Worm (Caenorhabditis elegans) whole organism, mixed stage, embryonic: Measurements from ENCODE around the gene T03E6.9.

Experiments used
- M03D4.4 ChIP-seq: sonication (generic microtip); optimal IDR thresholded peaks from 2 replicates; lab custom pipeline; 2017; ENCODE audit warnings: mild to moderate bottlenecking, missing genetic modification characterization, missing compliant biosample characterization
- bed-3 ChIP-seq: fragments of 200-800 bp; sonication (Bioruptor generic); optimal IDR thresholded peaks from 3 replicates; lab custom pipeline; 2018; ENCODE audit warnings: mild to moderate bottlenecking, missing genetic modification characterization, moderate library complexity, missing compliant biosample characterization
- blmp-1 ChIP-seq: fragments of 150-350 bp; optimal IDR thresholded peaks from 2 replicates; lab custom pipeline; 2014; ENCODE audit warnings: missing biosample characterization, missing genetic modification characterization
- ceh-39 ChIP-seq: fragments of 150-350 bp; optimal IDR thresholded peaks from 2 replicates; lab custom pipeline; 2014; ENCODE audit warnings: missing biosample characterization, missing genetic modification characterization
- ceh-43 ChIP-seq: fragments of 200-800 bp; sonication (Bioruptor generic); optimal IDR thresholded peaks from 2 replicates; lab custom pipeline; 2018; ENCODE audit warnings: mild to moderate bottlenecking, missing genetic modification characterization, moderate library complexity, missing compliant biosample characterization
- ceh-83 ChIP-seq: fragments of 200-800 bp; sonication (Bioruptor generic); optimal IDR thresholded peaks from 2 replicates; lab custom pipeline; 2018; ENCODE audit warnings: mild to moderate bottlenecking, missing genetic modification characterization, missing compliant biosample characterization
- ces-1 ChIP-seq: fragments of 150-350 bp; optimal IDR thresholded peaks from 2 replicates; lab custom pipeline; 2014; ENCODE audit warnings: missing biosample characterization, missing genetic modification reagents, missing genetic modification characterization
- cnd-1 ChIP-seq: fragments of 200-800 bp; sonication (Bioruptor generic); optimal IDR thresholded peaks from 2 replicates; lab custom pipeline; 2018; ENCODE audit warnings: mild to moderate bottlenecking, missing genetic modification characterization, missing compliant biosample characterization
- drap-1 ChIP-seq: fragments of 200-800 bp; sonication (Bioruptor generic); optimal IDR thresholded peaks from 3 replicates; lab custom pipeline; 2018; ENCODE audit warnings: mild to moderate bottlenecking, missing genetic modification characterization, missing compliant biosample characterization
- elt-1 ChIP-seq: sonication (generic microtip); optimal IDR thresholded peaks from 2 replicates; lab custom pipeline; 2017; ENCODE audit warnings: missing genetic modification characterization, mild to moderate bottlenecking, missing compliant biosample characterization, antibody characterized with exemption, moderate library complexity, borderline replicate concordance; ENCODE audit not compliant: insufficient read depth
- elt-3 ChIP-seq: fragments of 150-350 bp; optimal IDR thresholded peaks from 2 replicates; lab custom pipeline; 2014; ENCODE audit warnings: missing biosample characterization, missing genetic modification characterization
- flh-1 ChIP-seq: fragments of 200-800 bp; sonication (Bioruptor generic); optimal IDR thresholded peaks from 2 replicates; lab custom pipeline; 2018; ENCODE audit warnings: mild to moderate bottlenecking, missing genetic modification characterization, moderate library complexity, missing compliant biosample characterization
- ham-2 ChIP-seq: fragments of 200-800 bp; sonication (Bioruptor generic); optimal IDR thresholded peaks from 2 replicates; lab custom pipeline; 2018; ENCODE audit warnings: mild to moderate bottlenecking, missing genetic modification characterization, missing compliant biosample characterization
- hlh-1 ChIP-seq: fragments of 150-350 bp; optimal IDR thresholded peaks from 2 replicates; lab custom pipeline; 2014; ENCODE audit warnings: missing biosample characterization, missing genetic modification reagents, missing genetic modification characterization
- lin-13 ChIP-seq: fragments of 150-350 bp; optimal IDR thresholded peaks from 2 replicates; lab custom pipeline; 2014; ENCODE audit warnings: missing biosample characterization, missing genetic modification characterization
- lin-32 ChIP-seq: fragments of 200-800 bp; sonication (Bioruptor generic); optimal IDR thresholded peaks from 2 replicates; lab custom pipeline; 2018; ENCODE audit warnings: mild to moderate bottlenecking, missing genetic modification characterization, missing compliant biosample characterization
- lsy-2 ChIP-seq: fragments of 150-350 bp; optimal IDR thresholded peaks from 2 replicates; lab custom pipeline; 2014; ENCODE audit warnings: missing biosample characterization, missing genetic modification characterization
- mab-5 ChIP-seq: fragments of 150-350 bp; optimal IDR thresholded peaks from 2 replicates; lab custom pipeline; 2014; ENCODE audit warnings: missing biosample characterization, missing genetic modification characterization
- mep-1 ChIP-seq: fragments of 150-350 bp; optimal IDR thresholded peaks from 2 replicates; lab custom pipeline; 2017; ENCODE audit warnings: missing biosample characterization, missing genetic modification reagents, missing genetic modification characterization, inconsistent platforms
- mls-2 ChIP-seq: sonication (generic microtip); optimal IDR thresholded peaks from 2 replicates; lab custom pipeline; 2016; ENCODE audit warnings: mild to moderate bottlenecking, missing genetic modification characterization, moderate library complexity, missing compliant biosample characterization
- nhr-12 ChIP-seq: fragments of 150-350 bp; optimal IDR thresholded peaks from 2 replicates; lab custom pipeline; 2014; ENCODE audit warnings: missing biosample characterization, missing genetic modification characterization
- nhr-2 ChIP-seq: fragments of 150-350 bp; optimal IDR thresholded peaks from 2 replicates; lab custom pipeline; 2014; ENCODE audit warnings: missing biosample characterization, missing genetic modification characterization
- nhr-237 ChIP-seq: fragments of 150-350 bp; optimal IDR thresholded peaks from 2 replicates; lab custom pipeline; 2014; ENCODE audit warnings: missing biosample characterization, missing genetic modification characterization
- nhr-28 ChIP-seq: fragments of 150-350 bp; optimal IDR thresholded peaks from 2 replicates; lab custom pipeline; 2014; ENCODE audit warnings: missing biosample characterization, missing genetic modification characterization
- nhr-76 ChIP-seq: sonication (generic microtip); optimal IDR thresholded peaks from 2 replicates; lab custom pipeline; 2017; ENCODE audit warnings: missing biosample characterization, missing genetic modification characterization
- pha-4 ChIP-seq: fragments of 150-350 bp; optimal IDR thresholded peaks from 2 replicates; lab custom pipeline; 2018; ENCODE audit warnings: missing biosample characterization, missing genetic modification reagents, missing genetic modification characterization
- sem-2 ChIP-seq: fragments of 200-800 bp; sonication (Bioruptor generic); optimal IDR thresholded peaks from 2 replicates; lab custom pipeline; 2018; ENCODE audit warnings: mild to moderate bottlenecking, missing genetic modification characterization, missing compliant biosample characterization
- snpc-4 ChIP-seq: fragments of 150-350 bp; optimal IDR thresholded peaks from 2 replicates; lab custom pipeline; 2014; ENCODE audit warnings: missing biosample characterization, missing genetic modification characterization
- sptf-1 ChIP-seq: sonication (generic microtip); optimal IDR thresholded peaks from 2 replicates; lab custom pipeline; 2017; ENCODE audit warnings: mild to moderate bottlenecking, missing genetic modification characterization, moderate library complexity, missing compliant biosample characterization
- tbx-8 ChIP-seq: fragments of 200-800 bp; sonication (Bioruptor generic); optimal IDR thresholded peaks from 2 replicates; lab custom pipeline; 2018; ENCODE audit warnings: mild to moderate bottlenecking, missing genetic modification characterization, moderate library complexity, missing compliant biosample characterization
- unc-120 ChIP-seq: sonication (generic microtip); optimal IDR thresholded peaks from 2 replicates; lab custom pipeline; 2017; ENCODE audit warnings: missing genetic modification characterization, missing compliant biosample characterization; ENCODE audit not compliant: poor library complexity, severe bottlenecking
- unc-39 ChIP-seq: fragments of 150-350 bp; optimal IDR thresholded peaks from 2 replicates; lab custom pipeline; 2014; ENCODE audit warnings: missing biosample characterization, missing genetic modification characterization
- unc-62 ChIP-seq: fragments of 150-350 bp; optimal IDR thresholded peaks from 2 replicates; lab custom pipeline; 2014; ENCODE audit warnings: missing biosample characterization, missing genetic modification reagents, missing genetic modification characterization
- zip-8 ChIP-seq: fragments of 150-350 bp; optimal IDR thresholded peaks from 2 replicates; lab custom pipeline; 2014; ENCODE audit warnings: missing biosample characterization, missing genetic modification characterization
- ztf-11 ChIP-seq: fragments of 150-350 bp; optimal IDR thresholded peaks from 2 replicates; lab custom pipeline; 2014; ENCODE audit warnings: missing biosample characterization, missing genetic modification characterization

T03E6.9 gene

DNA sequence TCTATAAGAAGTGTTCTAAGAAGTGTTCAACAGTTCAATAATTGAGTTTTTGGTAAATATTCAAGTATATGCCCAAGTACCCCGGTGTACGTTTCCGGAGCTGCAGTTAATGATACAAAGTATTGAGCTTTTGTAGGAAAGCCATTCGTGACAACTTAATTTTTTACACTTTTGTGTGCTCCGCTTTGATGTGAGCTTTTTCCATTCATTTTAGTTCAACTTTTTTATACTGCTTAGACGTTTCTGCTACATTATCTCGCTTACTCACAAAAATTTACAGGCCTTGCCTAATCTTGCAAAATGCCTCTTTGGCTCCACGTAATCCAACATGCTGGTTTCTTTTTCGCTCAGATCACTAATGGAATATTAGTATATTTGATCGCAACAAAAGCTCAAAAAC is 24.6 kb downstream of the T03E6.9 start, which contains the start of gene str-151:
Gene str-151 (plus strand): TSS at position 301 of the 400 bp plus-strand sequence.
- no peak for TF ChIP-seq ztf-11 (tag; lab: Kevin White, UChicago)
- no peak for TF ChIP-seq ces-1

ce11 chrV:16573168-16573567 is 27.4 kb downstream of the T03E6.9 start, which contains the start of gene str-149:
Gene str-149 (plus strand): TSS chrV:16573468.
- TF ChIP-seq tbx-8 (GFP tag; lab: Kevin White, UChicago) (no peak), ceh-83 (GFP tag; lab: Kevin White, UChicago) (no peak), ham-2 (no peak), ztf-11 (tag; lab: Kevin White, UChicago) (no peak), cnd-1 (tag; lab: Kevin White, UChicago) (no peak), mls-2 (no peak)

DNA sequence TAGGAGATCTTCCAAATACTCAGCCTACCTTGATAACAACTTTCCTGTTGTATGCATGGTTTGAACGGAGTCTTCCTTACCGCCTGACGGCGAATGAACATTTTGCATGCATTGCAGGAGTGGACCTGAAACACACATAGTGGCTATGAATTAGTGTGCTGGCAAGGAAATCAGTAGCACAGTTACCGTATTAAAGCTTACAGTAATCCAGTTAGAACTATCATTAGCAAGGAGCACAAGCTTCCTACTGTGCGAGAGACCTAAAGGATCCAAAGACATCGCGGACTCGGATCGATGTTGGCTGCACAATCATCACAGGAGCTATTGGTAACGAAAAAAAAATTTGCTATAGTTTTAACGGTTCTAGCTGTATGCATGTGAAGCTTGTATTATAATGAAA is 29.8 kb downstream of the T03E6.9 start, which contains the start of gene nhr-233:
Gene nhr-233 (minus strand): TSS at position 101 of the 400 bp plus-strand sequence.
- TF ChIP-seq nhr-12 (tag; lab: Kevin White, UChicago), result no peak
- TF ChIP-seq tbx-8 (GFP tag; lab: Kevin White, UChicago), result no peak
- no peak for TF ChIP-seq nhr-76 (tag; lab: Kevin White, UChicago)
- no peak for TF ChIP-seq hlh-1 (tag; lab: Kevin White, UChicago)
- TF ChIP-seq zip-8 (tag; lab: Kevin White, UChicago), result no peak
- no peak for TF ChIP-seq ceh-39
- no peak for TF ChIP-seq sem-2 (GFP tag; lab: Kevin White, UChicago)

ce11 chrV:16568056-16568455 is 32.5 kb downstream of the T03E6.9 start:
- TF ChIP-seq nhr-76 (tag; lab: Kevin White, UChicago) (no peak), zip-8 (tag; lab: Kevin White, UChicago) (no peak), sem-2 (GFP tag; lab: Kevin White, UChicago) (no peak)

DNA sequence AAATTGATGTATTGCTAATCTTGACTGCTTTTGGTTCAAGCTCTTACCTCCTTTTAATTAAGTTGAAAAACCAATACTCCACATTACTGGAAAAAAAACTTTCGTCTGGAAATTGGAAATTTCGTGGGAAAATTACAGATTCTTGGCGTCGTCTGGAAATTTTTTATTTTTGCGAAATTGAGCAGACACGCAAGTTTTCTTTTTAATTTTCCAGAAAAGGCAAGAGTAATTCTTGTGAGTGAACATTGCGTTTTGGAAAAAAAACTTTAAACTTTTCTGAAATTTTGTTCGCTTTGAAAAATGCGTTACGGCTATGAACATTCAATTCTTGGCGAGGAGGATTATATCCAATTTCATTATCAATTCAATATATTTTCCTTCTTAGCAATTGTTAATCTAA is 34.9 kb downstream of the T03E6.9 start, which contains the start of gene sru-45:
Gene sru-45 (plus strand): TSS at position 301 of the 400 bp plus-strand sequence.
- TF ChIP-seq cnd-1 (tag; lab: Kevin White, UChicago) (no peak), nhr-76 (tag; lab: Kevin White, UChicago) (no peak), ztf-11 (tag; lab: Kevin White, UChicago) (no peak), mep-1 (tag; lab: Kevin White, UChicago) (no peak), ceh-43 (GFP tag; lab: Kevin White, UChicago) (no peak), tbx-8 (GFP tag; lab: Kevin White, UChicago) (no peak)

ce11 chrV:16552929-16553328 is 47.6 kb downstream of the T03E6.9 start, which contains the start of gene Y32B12B.4:
Gene Y32B12B.4 (plus strand): TSS chrV:16553327.
- TF ChIP-seq unc-62 (GFP tag; lab: Kevin White, UChicago), result no peak
- TF ChIP-seq lsy-2 (tag; lab: Kevin White, UChicago), result no peak
- TF ChIP-seq ces-1, result no peak
- TF ChIP-seq ztf-11 (tag; lab: Kevin White, UChicago), result no peak
- peak; percentile 29 for TF ChIP-seq bed-3 (GFP tag; lab: Kevin White, UChicago)
- TF ChIP-seq nhr-76 (tag; lab: Kevin White, UChicago), result no peak
- no peak for TF ChIP-seq mab-5 (tag; lab: Kevin White, UChicago)
- TF ChIP-seq nhr-237 (tag; lab: Kevin White, UChicago), result no peak
- peak; percentile 4 for TF ChIP-seq M03D4.4
- TF ChIP-seq sem-2 (GFP tag; lab: Kevin White, UChicago), result peak; percentile 5
- TF ChIP-seq sptf-1, result peak; percentile 67
- TF ChIP-seq lin-32, result peak; percentile 64
- no peak for TF ChIP-seq ham-2
- no peak for TF ChIP-seq nhr-12 (tag; lab: Kevin White, UChicago)
- TF ChIP-seq ceh-43 (GFP tag; lab: Kevin White, UChicago), result no peak
- no peak for TF ChIP-seq tbx-8 (GFP tag; lab: Kevin White, UChicago)
- TF ChIP-seq nhr-2 (tag; lab: Kevin White, UChicago), result no peak
- TF ChIP-seq ceh-83 (GFP tag; lab: Kevin White, UChicago), result peak; percentile 21
- no peak for TF ChIP-seq zip-8 (tag; lab: Kevin White, UChicago)
- TF ChIP-seq nhr-28 (tag; lab: Kevin White, UChicago), result no peak
- peak; percentile 13 for TF ChIP-seq mls-2
- no peak for TF ChIP-seq ceh-39
- TF ChIP-seq flh-1 (GFP tag; lab: Kevin White, UChicago), result no peak
- peak; percentile 65 for TF ChIP-seq cnd-1 (tag; lab: Kevin White, UChicago)
- no peak for TF ChIP-seq unc-120
- TF ChIP-seq drap-1 (GFP tag; lab: Kevin White, UChicago), result peak; percentile 46
- TF ChIP-seq lin-13 (tag; lab: Kevin White, UChicago), result no peak
- TF ChIP-seq elt-1 (tag; lab: Kevin White, UChicago), result no peak
- no peak for TF ChIP-seq elt-3 (tag; lab: Kevin White, UChicago)
- no peak for TF ChIP-seq hlh-1 (tag; lab: Kevin White, UChicago)
- TF ChIP-seq mep-1 (tag; lab: Kevin White, UChicago), result no peak
- no peak for TF ChIP-seq unc-39
- no peak for TF ChIP-seq pha-4 (tag; lab: Kevin White, UChicago)
- TF ChIP-seq blmp-1 (tag; lab: Kevin White, UChicago), result no peak
- no peak for TF ChIP-seq snpc-4 (tag; lab: Kevin White, UChicago)
